Fruit fly (Drosophila melanogaster): ENCODE measurements around the gene CG34452.

Gene CG34452

DNA sequence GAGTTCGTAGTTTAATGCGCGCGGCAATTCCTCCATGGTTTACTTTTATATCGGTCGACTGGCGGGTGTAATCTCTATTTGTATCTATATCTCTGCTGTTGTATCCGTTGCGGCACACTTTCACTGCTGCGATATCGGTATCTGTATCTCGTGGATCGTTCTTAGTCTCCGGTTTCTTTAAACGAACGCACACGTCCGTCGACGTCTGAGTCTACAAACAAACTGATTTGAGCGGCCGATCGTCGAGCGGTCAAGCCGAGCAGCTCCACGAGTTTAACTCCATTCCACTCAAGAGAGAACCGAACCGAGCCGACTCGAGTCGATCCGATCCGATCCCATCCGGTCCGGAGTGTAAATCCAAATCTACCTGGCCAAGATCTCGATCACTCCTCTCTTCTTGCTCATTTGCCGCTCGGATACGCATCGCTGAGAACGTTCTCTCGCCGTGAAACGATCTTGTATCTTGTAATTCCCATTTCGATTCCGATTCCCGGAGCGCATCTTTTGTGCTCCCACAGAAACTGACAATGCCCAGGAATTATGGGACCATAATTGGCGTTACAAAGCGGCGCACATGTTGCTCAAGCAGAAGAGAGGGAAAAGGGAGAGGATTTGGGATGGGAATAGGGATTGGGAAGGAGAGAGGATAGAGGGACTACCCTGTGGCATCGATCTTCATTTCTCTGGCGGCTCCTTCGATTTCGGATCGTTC, 12.1 kb upstream of the CG34452 start, which contains the start of gene comm2 (continued):
- TF ChIP-seq Hr78 (GFP tag; optimal IDR thresholded peaks at IDR 0.05) (peak in 1 of 2 experiments; percentile 54), sisA (GFP tag; IDR thresholded peaks at IDR 0.05) (no peak), HLH4C (GFP tag; IDR thresholded peaks at IDR 0.05; ENCODE audit: partially characterized antibody) (peak; percentile 21; the same call in 1 of the 3 replicates), Sry-β (GFP tag; optimal IDR thresholded peaks at IDR 0.05) (no peak), trem (tag; optimal IDR thresholded peaks at IDR 0.05) (no peak), CG3838 (GFP tag; optimal IDR thresholded peaks at IDR 0.05) (no peak), run (tag; optimal IDR thresholded peaks at IDR 0.05) (no peak), ham (GFP tag; IDR thresholded peaks at IDR 0.05) (no peak), CG6854 (GFP tag; optimal IDR thresholded peaks at IDR 0.05) (no peak), Bgb (GFP tag; IDR thresholded peaks at IDR 0.05; ENCODE audit: partially characterized antibody) (peak; percentile 66), NC2α (GFP tag; optimal IDR thresholded peaks at IDR 0.05) (no peak), odd (GFP tag; optimal IDR thresholded peaks at IDR 0.05) (no peak), CG2889 (GFP tag; IDR thresholded peaks at IDR 0.05) (no peak), slou (GFP tag; optimal IDR thresholded peaks at IDR 0.05) (no peak), D19A (tag; optimal IDR thresholded peaks at IDR 0.05) (peak; percentile 8), CG11696 (GFP tag; IDR thresholded peaks at IDR 0.05) (no peak), emc (GFP tag; optimal IDR thresholded peaks at IDR 0.05) (no peak), fd96Cb (tag; optimal IDR thresholded peaks at IDR 0.05) (no peak), Meics (GFP tag; optimal IDR thresholded peaks at IDR 0.05) (no peak), so (GFP tag; IDR thresholded peaks at IDR 0.05) (peak; percentile 46; the same call in 2 of the 3 replicates), cato (GFP tag; optimal IDR thresholded peaks at IDR 0.05; ENCODE audit: borderline replicate concordance) (no peak), zfh1 (GFP tag; IDR thresholded peaks at IDR 0.05) (no peak), CG1603 (tag; optimal IDR thresholded peaks at IDR 0.05) (no peak), sna (GFP tag; IDR thresholded peaks at IDR 0.05; ENCODE audit: partially characterized antibody) (peak; percentile 76), YL-1 (GFP tag; optimal IDR thresholded peaks at IDR 0.05) (no peak), yki (optimal IDR thresholded peaks at IDR 0.05) (peak; percentile 70), wor (GFP tag; IDR thresholded peaks at IDR 0.05) (no peak), CG16863 (GFP tag; optimal IDR thresholded peaks at IDR 0.05) (no peak), CG2202 (tag; optimal IDR thresholded peaks at IDR 0.05) (peak; percentile 12), sqz (GFP tag; optimal IDR thresholded peaks at IDR 0.05) (no peak), br (optimal IDR thresholded peaks at IDR 0.05) (no peak), bsh (GFP tag; optimal IDR thresholded peaks at IDR 0.05) (no peak), Blimp-1 (GFP tag; optimal IDR thresholded peaks at IDR 0.05) (peak; percentile 84), Rx (GFP tag; IDR thresholded peaks at IDR 0.05) (no peak), Rfx (GFP tag; IDR thresholded peaks at IDR 0.05) (no peak), gsb (GFP tag; IDR thresholded peaks at IDR 0.05) (no peak), sima (GFP tag; optimal IDR thresholded peaks at IDR 0.05) (no peak), CG6813 (GFP tag; optimal IDR thresholded peaks at IDR 0.05) (no peak), CG10654 (GFP tag; optimal IDR thresholded peaks at IDR 0.05) (no peak), fu2 (GFP tag; optimal IDR thresholded peaks at IDR 0.05) (no peak), ap (GFP tag; IDR thresholded peaks at IDR 0.05) (no peak), zen2 (GFP tag; IDR thresholded peaks at IDR 0.05; ENCODE audit: partially characterized antibody) (peak; percentile 63), unc-4 (GFP tag; IDR thresholded peaks at IDR 0.05; ENCODE audit: partially characterized antibody) (no peak), pan (optimal IDR thresholded peaks at IDR 0.05) (no peak), pan (GFP tag; optimal IDR thresholded peaks at IDR 0.05 in 1 of 2, IDR thresholded peaks at IDR 0.05 in 1 of 2) (no peak), gsb-n (tag; optimal IDR thresholded peaks at IDR 0.05) (no peak), CG1792 (GFP tag; optimal IDR thresholded peaks at IDR 0.05) (no peak), ERR (GFP tag; optimal IDR thresholded peaks at IDR 0.05) (no peak), p53 (GFP tag; optimal IDR thresholded peaks at IDR 0.05) (no peak), dm (GFP tag; optimal IDR thresholded peaks at IDR 0.05) (no peak), Dp (GFP tag; optimal IDR thresholded peaks at IDR 0.05) (no peak)
